Worm (Caenorhabditis elegans): ENCODE results near the gene Y43F8B.3.

Gene Y43F8B.3

DNA sequence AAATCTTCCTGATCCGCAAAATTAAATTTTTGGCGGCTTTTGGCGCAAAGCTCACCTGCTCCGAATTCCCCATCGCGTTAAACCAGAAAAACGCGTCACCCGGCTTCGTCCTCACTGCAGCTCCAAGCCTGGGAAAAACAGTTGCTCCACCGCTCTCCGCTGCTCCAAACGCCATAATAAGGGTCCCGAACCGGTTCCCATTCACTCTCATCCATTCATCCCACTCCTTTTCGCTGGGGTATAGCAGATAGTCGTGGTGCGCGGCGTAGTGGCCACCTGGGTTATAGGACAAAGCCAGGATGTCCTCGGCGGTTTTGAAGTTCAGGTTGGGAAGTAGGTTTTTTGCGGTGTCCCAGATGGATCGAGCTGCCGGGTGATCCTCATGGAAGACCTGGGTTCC lies 8.0 kb downstream of the Y43F8B.3 start:
- TF ChIP-seq blmp-1 (tag; optimal IDR thresholded peaks at IDR 0.05; ENCODE audit: insufficient read depth) (no peak), ZK546.5 (tag; optimal IDR thresholded peaks at IDR 0.05) (no peak), ztf-11 (tag; optimal IDR thresholded peaks at IDR 0.05) (no peak), sem-4 (tag; optimal IDR thresholded peaks at IDR 0.05) (no peak), lin-11 (tag; optimal IDR thresholded peaks at IDR 0.05) (no peak), nhr-77 (tag; optimal IDR thresholded peaks at IDR 0.05) (no peak), mbf-1 (tag; optimal IDR thresholded peaks at IDR 0.05) (no peak), unc-39 (tag; optimal IDR thresholded peaks at IDR 0.05) (no peak), nhr-11 (tag; optimal IDR thresholded peaks at IDR 0.05) (no peak), lin-13 (GFP tag; optimal IDR thresholded peaks at IDR 0.05) (no peak), lin-39 (tag; optimal IDR thresholded peaks at IDR 0.05) (no peak), nhr-23 (tag; optimal IDR thresholded peaks at IDR 0.05) (no peak), sma-9 (GFP tag; optimal IDR thresholded peaks at IDR 0.05) (no peak), sma-9 (tag; optimal IDR thresholded peaks at IDR 0.05) (no peak), C34F6.9 (tag; optimal IDR thresholded peaks at IDR 0.05) (no peak)

DNA sequence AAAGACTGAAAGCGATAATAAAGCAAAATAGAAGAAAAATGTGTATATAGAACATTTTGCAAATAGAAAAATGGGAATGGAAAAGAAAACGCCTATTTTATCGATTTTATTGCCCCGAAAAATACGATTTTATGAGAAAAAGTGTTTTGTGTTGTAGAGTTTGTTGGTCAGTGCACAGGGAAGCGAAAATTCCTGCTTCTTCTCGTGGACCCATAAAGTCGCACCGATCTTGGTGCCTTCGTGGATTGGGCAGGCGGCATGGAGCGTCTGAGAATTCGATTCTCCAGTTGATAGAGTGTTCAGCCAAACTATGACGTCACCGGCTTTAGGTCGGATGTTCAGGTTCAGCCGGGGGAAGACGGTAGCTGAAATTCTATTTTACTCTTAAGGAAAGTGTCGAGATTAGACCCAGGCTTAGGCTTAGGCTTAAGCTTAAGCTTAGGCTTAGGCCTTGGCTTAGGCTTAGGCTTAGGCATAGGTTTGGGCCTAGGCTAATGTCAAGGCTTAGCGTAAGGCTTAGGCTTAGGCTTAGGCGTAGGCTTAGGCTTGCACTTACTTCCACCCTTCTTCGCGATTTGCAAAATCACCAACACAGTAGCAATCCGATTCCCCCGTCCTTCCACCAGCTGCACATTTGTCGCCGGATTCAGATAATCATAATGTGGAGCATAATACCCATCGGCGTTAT lies 9.5 kb downstream of the Y43F8B.3 start, which contains the start of gene Y43F8B.19:
Gene Y43F8B.19, minus strand, starts transcription at position 51 of the 688 bp plus-strand sequence.
- TF ChIP-seq crh-2 (tag; optimal IDR thresholded peaks at IDR 0.05) (no peak), ztf-4 (tag; optimal IDR thresholded peaks at IDR 0.05) (no peak), snpc-4 (tag; optimal IDR thresholded peaks at IDR 0.05) (no peak), nhr-25 (tag; optimal IDR thresholded peaks at IDR 0.05) (no peak), nhr-237 (tag; optimal IDR thresholded peaks at IDR 0.05) (no peak), nhr-12 (tag; optimal IDR thresholded peaks at IDR 0.05) (no peak), sem-4 (tag; optimal IDR thresholded peaks at IDR 0.05) (no peak), R02D3.7 (tag; optimal IDR thresholded peaks at IDR 0.05) (no peak), nhr-10 (tag; optimal IDR thresholded peaks at IDR 0.05) (no peak), unc-39 (tag; optimal IDR thresholded peaks at IDR 0.05) (no peak), C34F6.9 (tag; optimal IDR thresholded peaks at IDR 0.05) (no peak), skn-1 (tag; optimal IDR thresholded peaks at IDR 0.05) (no peak)

DNA sequence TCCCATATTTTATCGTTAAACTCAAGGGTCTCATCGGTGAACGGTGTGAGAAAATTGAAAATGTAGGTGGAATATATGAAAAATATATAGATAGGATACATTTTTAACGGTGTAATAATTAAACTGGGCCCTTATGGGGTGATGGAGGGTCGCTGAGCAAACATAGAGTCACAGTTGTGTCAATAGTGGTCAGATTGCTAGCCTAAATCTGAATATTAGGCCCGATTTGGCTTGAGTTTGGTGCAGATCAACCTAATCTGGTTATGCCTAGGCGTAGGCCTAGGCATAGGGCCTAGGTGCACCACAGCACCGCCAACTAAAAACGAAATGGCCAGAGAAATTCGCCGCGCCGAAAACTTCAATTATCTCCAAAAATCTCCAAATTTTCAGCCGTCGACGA lies 10.7 kb downstream of the Y43F8B.3 start, which contains the start of gene phy-4:
Gene phy-4, minus strand, starts transcription at position 101 of the 400 bp plus-strand sequence.
- no peak for TF ChIP-seq unc-62 (GFP tag; optimal IDR thresholded peaks at IDR 0.05)
- no peak for TF ChIP-seq elt-3 (tag; optimal IDR thresholded peaks at IDR 0.05)
- no peak for TF ChIP-seq C34F6.9 (tag; optimal IDR thresholded peaks at IDR 0.05)
- no peak for TF ChIP-seq gmeb-1 (tag; optimal IDR thresholded peaks at IDR 0.05)
- TF ChIP-seq lsy-2 (tag; optimal IDR thresholded peaks at IDR 0.05) = no peak
- no peak for TF ChIP-seq nhr-21 (tag; optimal IDR thresholded peaks at IDR 0.05)
- no peak for TF ChIP-seq mbf-1 (tag; optimal IDR thresholded peaks at IDR 0.05)
- TF ChIP-seq ztf-11 (tag; optimal IDR thresholded peaks at IDR 0.05) = no peak
- TF ChIP-seq R02D3.7 (tag; optimal IDR thresholded peaks at IDR 0.05) = no peak
- TF ChIP-seq fos-1 (tag; optimal IDR thresholded peaks at IDR 0.05) = no peak
- no peak for TF ChIP-seq zag-1 (tag; optimal IDR thresholded peaks at IDR 0.05)
- TF ChIP-seq elt-1 (tag; optimal IDR thresholded peaks at IDR 0.05) = no peak
- TF ChIP-seq ama-1 (optimal IDR thresholded peaks at IDR 0.05) = no peak
- TF ChIP-seq lin-39 (tag; optimal IDR thresholded peaks at IDR 0.05) = no peak
- no peak for TF ChIP-seq snpc-4 (tag; optimal IDR thresholded peaks at IDR 0.05)
- TF ChIP-seq ztf-1 (GFP tag; conservative IDR thresholded peaks at IDR 0.05) = no peak
- no peak for TF ChIP-seq nhr-129 (tag; optimal IDR thresholded peaks at IDR 0.05)
- no peak for TF ChIP-seq nhr-11 (tag; optimal IDR thresholded peaks at IDR 0.05)

DNA sequence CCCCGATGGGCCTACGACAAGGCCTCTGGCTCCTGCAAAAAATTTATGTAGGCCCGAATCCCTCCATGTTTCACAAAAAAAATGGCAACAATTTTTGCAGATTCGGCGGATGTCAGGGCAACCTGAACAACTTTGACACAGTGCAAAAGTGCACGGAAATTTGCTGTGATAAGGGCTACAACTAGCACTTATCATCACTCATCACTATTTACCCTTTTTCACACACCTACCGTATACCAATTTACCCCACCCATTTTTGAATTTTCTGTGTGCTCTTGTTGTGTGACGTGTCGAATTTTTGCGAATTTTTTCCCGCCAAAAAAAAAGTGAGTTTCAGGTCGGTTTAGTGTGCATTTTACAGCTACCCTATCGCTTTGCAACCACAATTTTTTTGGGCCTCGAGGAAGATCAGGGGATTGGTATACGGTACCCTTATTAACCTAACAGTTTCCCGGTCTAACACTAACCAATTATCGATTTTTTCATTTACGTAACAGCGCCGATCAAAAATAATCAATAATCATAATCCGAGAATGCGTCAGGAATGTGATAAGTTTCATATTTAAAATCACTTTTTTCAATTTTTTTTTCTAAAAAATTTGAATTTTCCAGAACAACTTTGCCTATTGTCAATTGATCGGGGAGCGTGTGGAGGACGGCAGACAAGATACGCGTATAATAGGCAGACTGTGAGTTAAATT lies 15.7 kb downstream of the Y43F8B.3 start:
- TF ChIP-seq unc-62 (GFP tag; optimal IDR thresholded peaks at IDR 0.05) (no peak), fos-1 (tag; optimal IDR thresholded peaks at IDR 0.05) (no peak), dmd-4 (tag; optimal IDR thresholded peaks at IDR 0.05) (no peak), unc-55 (GFP tag; optimal IDR thresholded peaks at IDR 0.05) (no peak), lin-39 (tag; optimal IDR thresholded peaks at IDR 0.05) (no peak), nhr-129 (tag; optimal IDR thresholded peaks at IDR 0.05) (no peak), ztf-1 (GFP tag; conservative IDR thresholded peaks at IDR 0.05) (no peak), lin-11 (tag; optimal IDR thresholded peaks at IDR 0.05) (no peak), R02D3.7 (tag; optimal IDR thresholded peaks at IDR 0.05) (no peak)
